Fruit fly (Drosophila melanogaster) whole organism, embryonic: ENCODE data around the gene Tre1.

ENCODE experiments used
- Abd-B ChIP-seq: fragments of 200-800 bp; sonication (Bioruptor generic); optimal IDR thresholded peaks from 2 replicates; lab custom pipeline; 2018; ENCODE audit warnings: missing biosample characterization, mild to moderate bottlenecking, missing genetic modification characterization, moderate library complexity
- Antp ChIP-seq: fragments of 200-800 bp; sonication (Bioruptor generic); optimal IDR thresholded peaks from 3 replicates; lab custom pipeline; 2016; ENCODE audit warnings: missing biosample characterization, missing genetic modification characterization
- CG13894 ChIP-seq: fragments of 200-800 bp; sonication (Bioruptor generic); optimal IDR thresholded peaks from 3 replicates; lab custom pipeline; 2018; ENCODE audit warnings: missing biosample characterization, mild to moderate bottlenecking, missing genetic modification characterization, moderate library complexity
- CG17802 ChIP-seq: fragments of 200-800 bp; sonication (Bioruptor generic); optimal IDR thresholded peaks from 2 replicates; lab custom pipeline; 2018; ENCODE audit warnings: missing biosample characterization, mild to moderate bottlenecking, missing genetic modification characterization, moderate library complexity
- CG17829 ChIP-seq: fragments of 200-800 bp; optimal IDR thresholded peaks from 2 replicates; lab custom pipeline; 2019; ENCODE audit warnings: missing biosample characterization, mild to moderate bottlenecking, missing genetic modification characterization, moderate library complexity
- CG1832 ChIP-seq: fragments of 200-800 bp; sonication (Bioruptor generic); optimal IDR thresholded peaks from 2 replicates; lab custom pipeline; 2017; ENCODE audit warnings: missing biosample characterization, mild to moderate bottlenecking, missing genetic modification characterization, inconsistent platforms
- CG32767 ChIP-seq: fragments of 200-800 bp; sonication (Bioruptor generic); IDR thresholded peaks from 2 replicates; pipeline ENCODE4 v1.3.6; 2022; ENCODE audit warnings: missing biosample characterization, missing genetic modification characterization
- CG32772 ChIP-seq: fragments of 200-800 bp; sonication (Bioruptor generic); IDR thresholded peaks from 2 replicates; pipeline ENCODE4 v1.3.6; 2022; ENCODE audit warnings: missing biosample characterization, missing genetic modification characterization
- CG43689 ChIP-seq: fragments of 200-800 bp; sonication (Bioruptor generic); IDR thresholded peaks from 2 replicates; pipeline ENCODE4 v1.3.6; 2022; ENCODE audit warnings: missing biosample characterization, missing genetic modification characterization
- CG4617 ChIP-seq: fragments of 200-800 bp; sonication (Bioruptor generic); optimal IDR thresholded peaks from 3 replicates; lab custom pipeline; 2016; ENCODE audit warnings: missing biosample characterization, missing genetic modification characterization, borderline replicate concordance
- CG8388 ChIP-seq: fragments of 200-800 bp; sonication (Bioruptor generic); optimal IDR thresholded peaks from 2 replicates; lab custom pipeline; 2019; ENCODE audit warnings: missing biosample characterization, mild to moderate bottlenecking, missing genetic modification characterization, moderate library complexity
- CG8765 ChIP-seq: fragments of 200-800 bp; sonication (Bioruptor generic); IDR thresholded peaks from 2 replicates; pipeline ENCODE4 v1.3.6; 2022; ENCODE audit warnings: missing biosample characterization, missing genetic modification characterization
- CG9437 ChIP-seq: fragments of 200-800 bp; sonication (Bioruptor generic); optimal IDR thresholded peaks from 2 replicates; lab custom pipeline; 2018; ENCODE audit warnings: missing biosample characterization, mild to moderate bottlenecking, missing genetic modification characterization
- CTCF ChIP-seq: fragments of 200-800 bp; sonication (Bioruptor generic); optimal IDR thresholded peaks from 2 replicates; lab custom pipeline; 2017; ENCODE audit warnings: missing biosample characterization, mild to moderate bottlenecking, missing genetic modification characterization, moderate library complexity
- Dp ChIP-seq: fragments of 200-800 bp; sonication (Bioruptor generic); optimal IDR thresholded peaks from 2 replicates; lab custom pipeline; 2018; ENCODE audit warnings: missing biosample characterization, mild to moderate bottlenecking, missing genetic modification characterization, moderate library complexity
- GATAe ChIP-seq: fragments of 200-800 bp; sonication (Bioruptor generic); conservative IDR thresholded peaks from 2 replicates; pipeline ENCODE4 v1.3.6; 2022; ENCODE audit warnings: missing biosample characterization, missing genetic modification characterization
- H2.0 ChIP-seq: fragments of 200-800 bp; sonication (Bioruptor generic); IDR thresholded peaks from 2 replicates; pipeline ENCODE4 v1.3.6; 2022; ENCODE audit warnings: missing biosample characterization, missing genetic modification characterization
- Hey ChIP-seq: fragments of 200-800 bp; sonication (Bioruptor generic); optimal IDR thresholded peaks from 3 replicates; lab custom pipeline; 2018; ENCODE audit warnings: missing biosample characterization, mild to moderate bottlenecking, missing genetic modification characterization
- HmgD ChIP-seq: fragments of 200-800 bp; sonication (Bioruptor generic); optimal IDR thresholded peaks from 3 replicates; lab custom pipeline; 2016; ENCODE audit warnings: missing biosample characterization, missing genetic modification characterization
- Hr39 ChIP-seq: fragments of >200 bp; optimal IDR thresholded peaks from 2 replicates; lab custom pipeline; 2017
- Hr51 ChIP-seq, 2 experiments: fragments of 200-800 bp; sonication (Bioruptor generic); optimal IDR thresholded peaks; 2 replicates in 1 of 2; 3 replicates in 1 of 2; lab custom pipeline; 2016 to 2018; ENCODE audit warnings: missing biosample characterization in 2 of 2, missing genetic modification characterization in 2 of 2, mild to moderate bottlenecking in 1 of 2, moderate library complexity in 1 of 2
- Jarid2 ChIP-seq: fragments of 200-800 bp; sonication (Bioruptor generic); optimal IDR thresholded peaks from 3 replicates; lab custom pipeline; 2017; ENCODE audit warnings: mild to moderate bottlenecking, missing biosample characterization, missing genetic modification reagents, missing genetic modification characterization
- Med ChIP-seq: fragments of 200-800 bp; sonication (Bioruptor generic); peaks from one replicate; lab custom pipeline; 2016; ENCODE audit warnings: missing biosample characterization, missing genetic modification characterization, mild to moderate bottlenecking, inconsistent platforms, moderate library complexity
- Mrtf ChIP-seq: fragments of 200-800 bp; sonication (Bioruptor generic); IDR thresholded peaks from 3 replicates; pipeline ENCODE4 v1.3.6; 2022; ENCODE audit warnings: missing biosample characterization, missing genetic modification characterization
- PHDP ChIP-seq: fragments of 200-800 bp; sonication (Bioruptor generic); optimal IDR thresholded peaks from 3 replicates; lab custom pipeline; 2018; ENCODE audit warnings: missing biosample characterization, mild to moderate bottlenecking, missing genetic modification characterization, moderate library complexity
- Six4 ChIP-seq: fragments of 200-800 bp; sonication (Bioruptor generic); optimal IDR thresholded peaks from 2 replicates; lab custom pipeline; 2016; ENCODE audit warnings: missing biosample characterization, missing genetic modification characterization
- Sry-β ChIP-seq: fragments of 200-800 bp; sonication (Bioruptor generic); optimal IDR thresholded peaks from 2 replicates; lab custom pipeline; 2018; ENCODE audit warnings: missing biosample characterization, mild to moderate bottlenecking, missing genetic modification characterization, moderate library complexity
- TFAM ChIP-seq: fragments of 200-800 bp; sonication (Bioruptor generic); optimal IDR thresholded peaks from 2 replicates; lab custom pipeline; 2017; ENCODE audit warnings: missing biosample characterization, missing genetic modification characterization, inconsistent platforms
- Trl ChIP-seq, 3 experiments: fragments of >200 bp in 2 of 3; fragments of 200-800 bp in 1 of 3; sonication (Bioruptor generic) in 1 of 3; optimal IDR thresholded peaks; 2 replicates in 1 of 3; 3 replicates in 2 of 3; lab custom pipeline; 2016 to 2017; ENCODE audit warnings: missing biosample characterization in 1 of 3, missing genetic modification characterization in 1 of 3
- abd-A ChIP-seq: fragments of 200-800 bp; sonication (Bioruptor generic); optimal IDR thresholded peaks from 3 replicates; lab custom pipeline; 2019; ENCODE audit warnings: missing biosample characterization, mild to moderate bottlenecking, missing genetic modification characterization, moderate library complexity
- al ChIP-seq: fragments of 200-800 bp; sonication (Bioruptor generic); IDR thresholded peaks from 2 replicates; pipeline ENCODE4 v1.3.6; 2022; ENCODE audit warnings: missing biosample characterization, missing genetic modification characterization
- chm ChIP-seq: fragments of 200-800 bp; sonication (Bioruptor generic); IDR thresholded peaks from 2 replicates; pipeline ENCODE4 v1.3.6; 2022; ENCODE audit warnings: missing biosample characterization, missing genetic modification characterization
- crol ChIP-seq: fragments of 200-800 bp; sonication (Bioruptor generic); IDR thresholded peaks from 2 replicates; pipeline ENCODE4 v1.3.6; 2022; ENCODE audit warnings: missing biosample characterization, missing genetic modification characterization
- dan ChIP-seq: fragments of 200-800 bp; sonication (Bioruptor generic); IDR thresholded peaks from 2 replicates; pipeline ENCODE4 v1.3.6; 2022; ENCODE audit warnings: missing biosample characterization, missing genetic modification characterization
- danr ChIP-seq: fragments of 200-800 bp; sonication (Bioruptor generic); IDR thresholded peaks from 2 replicates; pipeline ENCODE4 v1.3.6; 2022; ENCODE audit warnings: missing biosample characterization, missing genetic modification characterization
- ewg ChIP-seq: fragments of 200-800 bp; sonication (Bioruptor generic); optimal IDR thresholded peaks from 3 replicates; lab custom pipeline; 2017; ENCODE audit warnings: mild to moderate bottlenecking, missing biosample characterization, missing genetic modification reagents, missing genetic modification characterization
- gfzf ChIP-seq: fragments of 200-800 bp; sonication (Bioruptor generic); optimal IDR thresholded peaks from 2 replicates; lab custom pipeline; 2016; ENCODE audit warnings: missing biosample characterization, mild to moderate bottlenecking, missing genetic modification characterization, moderate library complexity
- nerfin-1 ChIP-seq: fragments of 200-800 bp; sonication (Bioruptor generic); optimal IDR thresholded peaks from 3 replicates; lab custom pipeline; 2019; ENCODE audit warnings: missing biosample characterization, mild to moderate bottlenecking, missing genetic modification characterization, moderate library complexity
- nmo ChIP-seq: fragments of 200-800 bp; sonication (Bioruptor generic); optimal IDR thresholded peaks from 2 replicates; lab custom pipeline; 2018; ENCODE audit warnings: missing biosample characterization, mild to moderate bottlenecking, missing genetic modification characterization, moderate library complexity
- phol ChIP-seq: fragments of 200-800 bp; sonication (Bioruptor generic); optimal IDR thresholded peaks from 3 replicates; lab custom pipeline; 2018; ENCODE audit warnings: missing biosample characterization, mild to moderate bottlenecking, missing genetic modification characterization, moderate library complexity
- pnt ChIP-seq: fragments of 200-800 bp; sonication (Bioruptor generic); optimal IDR thresholded peaks from 3 replicates; lab custom pipeline; 2016; ENCODE audit warnings: missing biosample characterization, missing genetic modification characterization
- pros ChIP-seq: fragments of 200-800 bp; sonication (Bioruptor generic); optimal IDR thresholded peaks from 3 replicates; lab custom pipeline; 2019; ENCODE audit warnings: missing biosample characterization, mild to moderate bottlenecking, missing genetic modification characterization, moderate library complexity
- rib ChIP-seq: fragments of 200-800 bp; sonication (Bioruptor generic); IDR thresholded peaks from 2 replicates; pipeline ENCODE4 v1.3.6; 2022; ENCODE audit warnings: missing biosample characterization, missing genetic modification characterization
- sd ChIP-seq: fragments of 200-800 bp; sonication (Bioruptor generic); optimal IDR thresholded peaks from 3 replicates; lab custom pipeline; 2018; ENCODE audit warnings: missing biosample characterization, mild to moderate bottlenecking, missing genetic modification characterization, moderate library complexity
- sens ChIP-seq: fragments of 200-800 bp; sonication (Bioruptor generic); peaks from one replicate; lab custom pipeline; 2016; ENCODE audit warnings: missing biosample characterization, missing genetic modification characterization
- vnd ChIP-seq: fragments of 200-800 bp; sonication (Bioruptor generic); IDR thresholded peaks from 3 replicates; pipeline ENCODE4 v1.3.6; 2022; ENCODE audit warnings: missing biosample characterization, missing genetic modification characterization; ENCODE audit not compliant: partially characterized antibody

Gene Tre1

DNA sequence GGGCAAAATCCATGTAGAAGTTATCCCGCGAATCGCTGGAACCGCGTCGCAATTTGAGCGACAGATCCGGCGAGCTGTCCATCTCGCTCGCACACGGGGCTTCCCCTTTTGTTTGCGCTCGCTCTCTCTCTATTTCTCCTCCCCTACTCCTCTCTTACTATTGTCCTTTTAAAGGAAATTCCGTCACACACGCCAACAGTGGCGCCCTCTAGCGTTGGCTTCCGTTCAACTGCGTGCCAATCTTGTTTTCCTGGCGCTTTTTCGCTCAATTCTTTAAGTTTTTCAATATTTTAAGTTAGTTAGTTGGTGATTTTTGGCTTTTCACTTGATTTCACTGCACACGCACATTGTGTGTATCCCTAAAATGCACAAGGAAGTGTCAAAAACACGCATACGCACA, 17.8 kb downstream of the Tre1 start:
- no peak for TF ChIP-seq CG8765 (GFP tag; lab: Robert Waterston, UW)
- TF ChIP-seq TFAM: no peak
- TF ChIP-seq Six4: no peak
- no peak for TF ChIP-seq danr (GFP tag; lab: Robert Waterston, UW)
- TF ChIP-seq HmgD: no peak
- peak; percentile 87 for TF ChIP-seq CTCF
- TF ChIP-seq sens (GFP tag; lab: Kevin White, UChicago): peak; percentile 24
- TF ChIP-seq Dp (GFP tag; lab: Kevin White, UChicago): no peak
- no peak for TF ChIP-seq pnt (GFP tag; lab: Kevin White, UChicago)
- TF ChIP-seq Hr51 (GFP tag; optimal IDR thresholded peaks at IDR 0.05; lab: Kevin White, UChicago): peak in 1 of 2 experiments; percentile 50
- TF ChIP-seq vnd (GFP tag; lab: Robert Waterston, UW): no peak
- TF ChIP-seq chm (GFP tag; lab: Robert Waterston, UW): no peak
- TF ChIP-seq Trl (optimal IDR thresholded peaks at IDR 0.05; lab: Kevin White, UChicago): peak; percentile 5 to 31
- no peak for TF ChIP-seq Trl (GFP tag; optimal IDR thresholded peaks at IDR 0.05; lab: Kevin White, UChicago)
- no peak for TF ChIP-seq Sry-β
- 0 out of 2 replicates have a peak, but pooled peaks have one; percentile 34 for TF ChIP-seq CG32767 (GFP tag; lab: Robert Waterston, UW)
- no peak for TF ChIP-seq CG32772 (GFP tag; lab: Robert Waterston, UW)
- peak; percentile 34 for TF ChIP-seq CG1832
- peak; percentile 99 for TF ChIP-seq nerfin-1 (tag; lab: Kevin White, UChicago)
- no peak for TF ChIP-seq pros (GFP tag; lab: Kevin White, UChicago)
- TF ChIP-seq GATAe (GFP tag; lab: Robert Waterston, UW): no peak
- TF ChIP-seq ewg (GFP tag; lab: Kevin White, UChicago): peak; percentile 51
- TF ChIP-seq nmo (GFP tag; lab: Kevin White, UChicago): peak; percentile 27
- TF ChIP-seq sd (tag; lab: Kevin White, UChicago): peak; percentile 72

DNA sequence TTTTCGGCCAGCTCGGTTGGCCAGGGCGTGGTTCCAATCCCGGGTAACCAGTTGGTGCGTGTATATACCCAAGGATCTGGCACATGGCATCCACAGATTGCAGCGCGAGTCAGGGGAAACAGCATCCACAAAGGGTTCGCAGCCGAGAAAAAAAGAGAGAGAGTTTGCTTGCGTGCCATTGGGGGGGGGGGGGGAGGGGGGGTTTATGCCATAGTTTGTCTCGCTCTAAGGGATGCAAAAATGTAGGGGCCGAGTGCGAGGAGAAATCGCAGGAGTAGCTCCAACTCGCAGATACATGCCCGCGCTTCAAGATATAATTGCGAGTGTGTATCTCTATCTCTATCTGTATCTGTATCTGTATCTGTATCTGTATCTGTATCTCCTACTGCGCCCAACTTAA, 29.8 kb downstream of the Tre1 start:
- no peak for TF ChIP-seq rib (GFP tag; lab: Robert Waterston, UW)
- TF ChIP-seq CG13894 (tag; lab: Kevin White, UChicago): peak; percentile 24
- TF ChIP-seq CG1832: peak; percentile 39
- no peak for TF ChIP-seq CG43689 (GFP tag; lab: Robert Waterston, UW)
- TF ChIP-seq Trl (optimal IDR thresholded peaks at IDR 0.05; lab: Kevin White, UChicago): peak in 1 of 2 experiments; percentile 4
- no peak for TF ChIP-seq Trl (GFP tag; optimal IDR thresholded peaks at IDR 0.05; lab: Kevin White, UChicago)
- peak; percentile 10 for TF ChIP-seq abd-A (tag; lab: Kevin White, UChicago)
- TF ChIP-seq crol (GFP tag; lab: Robert Waterston, UW): peak; percentile 66; the same call in 1 of the 2 replicates
- no peak for TF ChIP-seq phol (tag; lab: Kevin White, UChicago)
- peak; percentile 74 for TF ChIP-seq Hr39 (lab: Kevin White, UChicago)
- TF ChIP-seq al (GFP tag; lab: Robert Waterston, UW): no peak
- no peak for TF ChIP-seq CG8388 (GFP tag; lab: Kevin White, UChicago)
- TF ChIP-seq Med (GFP tag; lab: Kevin White, UChicago): peak; percentile 34
- TF ChIP-seq, all 482 proteins: peak for 7

DNA sequence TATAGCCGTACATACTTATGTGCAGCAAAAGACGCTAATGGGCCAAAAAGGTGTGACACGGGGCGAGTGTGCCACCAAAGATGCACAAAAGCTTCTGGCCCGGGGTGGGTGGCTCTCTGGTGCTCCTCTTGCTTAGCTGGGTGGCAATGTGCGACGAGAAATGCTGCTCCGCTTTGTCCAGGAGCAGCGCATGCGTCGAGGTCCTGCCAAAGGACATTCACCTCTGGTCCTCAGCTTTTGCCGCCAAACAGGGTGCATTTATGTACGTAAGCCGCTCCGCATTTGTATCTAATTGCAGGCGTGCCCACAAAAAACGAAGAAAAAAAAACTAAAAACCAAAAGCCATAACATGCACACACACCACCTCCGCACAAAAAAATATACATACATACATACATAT, 30.4 kb downstream of the Tre1 start:
- TF ChIP-seq CG32767 (GFP tag; lab: Robert Waterston, UW) (0 out of 2 replicates have a peak, but pooled peaks have one; percentile 8), dan (GFP tag; lab: Robert Waterston, UW) (no peak), ewg (GFP tag; lab: Kevin White, UChicago) (peak; percentile 60)

DNA sequence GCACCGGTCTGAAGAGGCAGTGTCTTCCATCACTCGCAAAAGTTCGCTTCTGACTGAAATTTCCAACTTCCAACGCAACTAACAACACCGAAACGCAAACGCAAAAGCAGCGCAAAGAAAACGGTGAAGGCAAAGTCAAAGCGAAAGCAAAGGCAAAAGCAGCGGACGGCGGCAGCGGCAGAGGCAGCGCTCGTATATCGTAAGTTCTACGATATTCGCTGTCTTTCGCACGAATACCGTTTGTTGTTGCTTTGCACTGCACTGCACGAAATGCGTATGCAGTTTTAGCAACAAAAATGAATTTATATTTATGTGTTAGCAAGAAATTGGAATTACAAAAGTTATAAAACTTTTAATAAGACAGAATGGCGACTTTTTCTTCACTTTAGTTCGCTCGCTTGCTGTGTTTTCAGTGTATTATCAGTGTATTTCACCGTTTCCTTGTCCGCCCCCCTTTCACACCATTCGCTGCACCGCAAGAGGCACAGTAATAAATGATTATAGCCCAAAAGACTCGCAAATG, 31.3 kb downstream of the Tre1 start, which contains the start of gene OtopLa:
Gene OtopLa (minus strand): TSS at position 51 of the 523 bp plus-strand sequence.
- TF ChIP-seq Hey (tag; lab: Kevin White, UChicago): no peak
- peak; percentile 72 for TF ChIP-seq CG17829 (tag; lab: Kevin White, UChicago)
- TF ChIP-seq Mrtf (GFP tag; lab: Robert Waterston, UW): peak; percentile 73
- peak; percentile 28 for TF ChIP-seq CG4617 (GFP tag; lab: Kevin White, UChicago)
- TF ChIP-seq Antp (GFP tag; lab: Kevin White, UChicago): peak; percentile 81
- TF ChIP-seq CG17802: peak; percentile 73
- peak; percentile 86 for TF ChIP-seq PHDP (tag; lab: Kevin White, UChicago)
- peak; percentile 41 for TF ChIP-seq Jarid2
- TF ChIP-seq pnt (GFP tag; lab: Kevin White, UChicago): peak; percentile 83
- peak; percentile 46 for TF ChIP-seq sd (tag; lab: Kevin White, UChicago)
- peak; percentile 83 for TF ChIP-seq H2.0 (GFP tag; lab: Robert Waterston, UW)
- no peak for TF ChIP-seq gfzf
- peak; percentile 73 for TF ChIP-seq CG9437
- peak; percentile 78 for TF ChIP-seq Abd-B
